Fruit fly (Drosophila melanogaster) whole organism, larva: ENCODE measurements around the gene Hakai.

ENCODE experiments used
- noc ChIP-seq: fragments of 200-800 bp; sonication (Bioruptor generic); optimal IDR thresholded peaks from 3 replicates; lab custom pipeline; 2019; ENCODE audit warnings: missing biosample characterization, mild to moderate bottlenecking, missing genetic modification characterization, moderate library complexity

The Hakai gene

dm6 chr2L:19542268-19542773 is 40.0 kb downstream of the Hakai start:
- no peak for TF ChIP-seq noc (tag; lab: Kevin White, UChicago)

dm6 chr2L:19540307-19540706 is 42.0 kb downstream of the Hakai start, which contains the start of gene CG13081:
Gene CG13081 (plus strand): TSS chr2L:19540607.
- no peak for TF ChIP-seq noc (tag; lab: Kevin White, UChicago)

dm6 chr2L:19537779-19538456 is 44.4 kb downstream of the Hakai start, which contains the start of gene CG13082:
Gene CG13082 (plus strand): TSS chr2L:19538425.
- peak; percentile 68 for TF ChIP-seq noc (tag; lab: Kevin White, UChicago)

dm6 chr2L:19535234-19535633 is 47.0 kb downstream of the Hakai start, which contains the start of gene CG31697:
Gene CG31697 (plus strand): TSS chr2L:19535448.
- TF ChIP-seq noc (tag; lab: Kevin White, UChicago), result no peak

dm6 chr2L:19533247-19533646 is 49.0 kb downstream of the Hakai start, which contains the start of gene CG33116:
Gene CG33116 (plus strand): TSS chr2L:19533479.
- peak; percentile 74 for TF ChIP-seq noc (tag; lab: Kevin White, UChicago)
